Fruit fly (Drosophila melanogaster): Measurements from ENCODE around the gene CG3609.

DNA sequence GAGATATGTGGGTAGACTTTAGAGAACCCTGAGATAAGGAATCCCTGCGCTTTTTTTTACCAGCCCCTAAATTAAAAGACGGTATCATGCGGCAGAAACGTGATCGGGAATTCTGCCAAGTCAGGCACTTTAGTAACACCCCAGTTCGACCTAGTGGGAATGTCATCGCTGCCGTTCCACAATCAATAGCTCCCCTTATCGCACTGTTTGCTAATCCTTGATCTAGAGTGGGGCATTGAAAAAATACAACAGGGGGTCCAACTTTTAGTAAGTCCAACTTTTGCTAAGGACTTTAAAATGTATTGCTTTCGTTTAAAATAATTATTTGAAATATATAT lies 2.3 kb downstream of the CG3609 start:
- TF ChIP-seq gce (GFP tag; IDR thresholded peaks at IDR 0.05): no peak
- no peak for TF ChIP-seq CG10654 (GFP tag; optimal IDR thresholded peaks at IDR 0.05)
- TF ChIP-seq gcm2 (GFP tag; optimal IDR thresholded peaks at IDR 0.05): no peak
- no peak for TF ChIP-seq Max (GFP tag; optimal IDR thresholded peaks at IDR 0.05)
- TF ChIP-seq sc (optimal IDR thresholded peaks at IDR 0.05): no peak
- TF ChIP-seq sc (GFP tag; optimal IDR thresholded peaks at IDR 0.05): no peak
